Worm (Caenorhabditis elegans): ENCODE data around the gene Y32H12A.1.

The Y32H12A.1 gene

DNA sequence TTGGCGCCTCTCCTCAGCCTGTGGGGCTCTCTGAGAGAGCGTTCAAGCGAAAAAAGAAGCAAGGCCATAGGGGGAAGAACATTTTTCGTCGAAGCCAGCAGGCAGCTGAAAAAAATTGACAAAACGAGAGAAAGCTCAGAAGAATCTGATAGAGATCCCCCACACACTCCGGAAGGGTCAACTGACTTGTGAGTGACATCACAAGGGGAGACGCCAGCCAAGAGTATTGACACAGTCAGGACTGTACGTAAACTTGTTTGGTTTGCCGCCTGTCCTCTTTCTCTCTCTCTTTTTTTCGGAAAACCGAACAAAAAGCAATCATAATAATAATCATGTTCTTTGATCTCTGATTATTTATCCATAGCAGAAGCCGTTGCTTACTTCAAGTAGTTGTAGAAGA lies 10.9 kb downstream of the Y32H12A.1 start:
- TF ChIP-seq pes-1 (GFP tag; IDR thresholded peaks at IDR 0.05) = no peak
- peak; percentile 14 for TF ChIP-seq hmg-4 (GFP tag; optimal IDR thresholded peaks at IDR 0.05)
- TF ChIP-seq ceh-36 (tag; optimal IDR thresholded peaks at IDR 0.05) = no peak
- TF ChIP-seq sea-1 (GFP tag; conservative IDR thresholded peaks at IDR 0.05) = no peak

DNA sequence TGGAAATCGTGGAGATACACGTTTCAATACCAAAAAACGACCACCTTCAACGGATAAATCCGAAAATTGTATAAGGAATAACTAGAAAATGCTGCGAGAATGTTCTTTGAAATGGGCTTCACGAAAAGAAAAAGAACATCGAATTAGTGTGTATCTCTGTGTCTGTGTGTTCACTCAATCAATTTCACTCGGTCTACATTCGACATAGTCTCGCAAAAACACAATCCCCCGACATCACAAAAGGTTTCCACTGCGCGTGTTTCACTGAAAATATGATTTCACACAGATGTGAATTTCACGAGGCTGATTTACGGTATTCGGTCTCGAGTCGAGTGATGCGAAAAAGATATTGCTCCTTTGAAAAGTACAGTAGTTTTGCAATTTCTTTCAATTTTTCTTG lies 11.7 kb downstream of the Y32H12A.1 start:
- no peak for TF ChIP-seq tra-4 (tag; optimal IDR thresholded peaks at IDR 0.05)
- no peak for TF ChIP-seq hmg-4 (GFP tag; optimal IDR thresholded peaks at IDR 0.05)
- no peak for TF ChIP-seq F13C5.2 (tag; optimal IDR thresholded peaks at IDR 0.05)
- no peak for TF ChIP-seq scrt-1 (GFP tag; IDR thresholded peaks at IDR 0.05)
- TF ChIP-seq ceh-36 (tag; optimal IDR thresholded peaks at IDR 0.05) = no peak
- TF ChIP-seq ama-1 (optimal IDR thresholded peaks at IDR 0.05) = no peak
- TF ChIP-seq tbx-37 (GFP tag; conservative IDR thresholded peaks at IDR 0.05) = no peak
- no peak for TF ChIP-seq hmbx-1 (tag; optimal IDR thresholded peaks at IDR 0.05)

DNA sequence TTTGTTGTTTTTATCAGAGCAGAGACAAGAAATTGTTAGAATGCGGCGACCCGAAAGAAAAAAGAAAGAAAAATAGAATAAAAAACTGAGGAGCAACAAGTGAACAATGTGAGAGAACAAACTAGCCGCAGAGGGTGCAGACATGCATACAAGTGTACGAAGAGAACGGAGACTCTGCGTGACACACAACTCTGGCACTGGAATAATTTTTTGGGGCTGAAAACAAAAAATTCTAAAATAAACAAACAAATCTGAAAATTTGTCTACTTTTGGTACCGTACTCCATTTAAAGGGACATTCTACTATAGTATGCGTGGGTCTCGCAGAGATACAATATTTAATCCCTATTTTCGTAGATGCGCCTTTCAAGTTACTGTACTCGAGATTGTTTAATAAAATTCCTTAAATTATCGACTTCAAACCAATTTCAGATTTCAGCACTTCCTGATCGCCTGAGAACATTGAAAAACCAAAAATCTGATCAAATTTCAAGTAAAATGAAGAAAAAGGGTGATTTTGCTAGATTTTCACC lies 13.1 kb downstream of the Y32H12A.1 start:
- TF ChIP-seq tbx-11 (GFP tag; IDR thresholded peaks at IDR 0.05) (no peak), ceh-36 (tag; optimal IDR thresholded peaks at IDR 0.05) (no peak), hnd-1 (tag; optimal IDR thresholded peaks at IDR 0.05) (no peak), ama-1 (optimal IDR thresholded peaks at IDR 0.05) (no peak), scrt-1 (GFP tag; IDR thresholded peaks at IDR 0.05) (no peak), sea-1 (GFP tag; conservative IDR thresholded peaks at IDR 0.05) (no peak), ceh-13 (GFP tag; optimal IDR thresholded peaks at IDR 0.05) (no peak), aly-1 (tag; optimal IDR thresholded peaks at IDR 0.05) (no peak), tbx-37 (GFP tag; conservative IDR thresholded peaks at IDR 0.05) (no peak)

DNA sequence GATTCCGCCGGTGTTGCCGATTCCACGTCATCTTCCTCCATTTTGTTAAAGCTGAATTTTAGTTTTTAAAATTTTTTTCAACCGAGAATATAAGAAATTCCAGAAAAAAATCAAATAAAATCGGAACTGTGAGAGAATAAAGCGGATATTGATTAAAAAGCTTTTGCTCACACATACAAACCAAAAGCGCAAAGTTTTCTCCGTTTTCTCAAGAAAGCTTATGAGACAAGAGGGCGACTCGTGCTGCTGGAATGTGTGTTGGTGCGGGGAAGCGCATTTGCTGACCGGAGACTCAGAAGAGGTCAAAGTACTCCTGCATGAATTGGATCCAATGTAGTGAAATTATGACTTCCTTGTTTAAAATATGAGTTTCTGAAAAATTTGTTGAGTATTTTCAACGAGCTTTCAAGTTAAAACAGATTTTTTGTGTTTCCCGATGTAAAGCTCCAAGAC lies 17.9 kb downstream of the Y32H12A.1 start, which contains the start of gene paqr-2:
TSS of gene paqr-2 (minus strand) at position 51 of the 453 bp plus-strand sequence.
- TF ChIP-seq tra-4 (tag; optimal IDR thresholded peaks at IDR 0.05) (no peak), hmg-4 (GFP tag; optimal IDR thresholded peaks at IDR 0.05) (peak; percentile 18), hnd-1 (tag; optimal IDR thresholded peaks at IDR 0.05) (no peak), scrt-1 (GFP tag; IDR thresholded peaks at IDR 0.05) (no peak), sea-1 (GFP tag; conservative IDR thresholded peaks at IDR 0.05) (no peak)

DNA sequence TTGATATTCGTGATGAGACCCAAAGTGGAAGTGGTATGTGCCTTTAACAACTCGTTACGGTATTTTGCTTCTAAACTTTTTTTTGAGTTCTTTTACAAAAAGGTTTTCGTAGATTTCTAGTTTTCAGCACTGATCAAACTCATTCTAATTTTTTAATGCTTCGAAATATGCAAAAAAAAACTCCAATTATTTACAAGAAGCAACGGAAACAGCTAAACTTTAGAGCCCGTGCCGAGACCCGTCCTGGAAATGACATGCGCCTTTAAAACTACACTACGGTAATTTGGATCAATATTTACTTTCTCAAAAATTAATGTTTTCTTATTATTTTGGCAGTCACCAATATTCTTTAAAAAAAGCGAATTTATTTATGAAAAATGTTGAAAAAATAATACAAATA lies 18.5 kb downstream of the Y32H12A.1 start:
- TF ChIP-seq ceh-13 (GFP tag; optimal IDR thresholded peaks at IDR 0.05) (no peak), hmbx-1 (tag; optimal IDR thresholded peaks at IDR 0.05) (no peak), sea-1 (GFP tag; conservative IDR thresholded peaks at IDR 0.05) (no peak), scrt-1 (GFP tag; IDR thresholded peaks at IDR 0.05) (no peak), ets-7 (tag; optimal IDR thresholded peaks at IDR 0.05) (no peak), F13C5.2 (tag; optimal IDR thresholded peaks at IDR 0.05) (no peak), hmg-4 (GFP tag; optimal IDR thresholded peaks at IDR 0.05) (no peak), aly-1 (tag; optimal IDR thresholded peaks at IDR 0.05) (no peak), tra-4 (tag; optimal IDR thresholded peaks at IDR 0.05) (no peak), hnd-1 (tag; optimal IDR thresholded peaks at IDR 0.05) (no peak), tbx-11 (GFP tag; IDR thresholded peaks at IDR 0.05) (no peak), tbx-37 (GFP tag; conservative IDR thresholded peaks at IDR 0.05) (no peak), ceh-36 (tag; optimal IDR thresholded peaks at IDR 0.05) (no peak), ama-1 (optimal IDR thresholded peaks at IDR 0.05) (no peak), pes-1 (GFP tag; IDR thresholded peaks at IDR 0.05) (no peak), B0310.2 (tag; optimal IDR thresholded peaks at IDR 0.05) (no peak), flt-1 (GFP tag; IDR thresholded peaks at IDR 0.05) (no peak)

DNA sequence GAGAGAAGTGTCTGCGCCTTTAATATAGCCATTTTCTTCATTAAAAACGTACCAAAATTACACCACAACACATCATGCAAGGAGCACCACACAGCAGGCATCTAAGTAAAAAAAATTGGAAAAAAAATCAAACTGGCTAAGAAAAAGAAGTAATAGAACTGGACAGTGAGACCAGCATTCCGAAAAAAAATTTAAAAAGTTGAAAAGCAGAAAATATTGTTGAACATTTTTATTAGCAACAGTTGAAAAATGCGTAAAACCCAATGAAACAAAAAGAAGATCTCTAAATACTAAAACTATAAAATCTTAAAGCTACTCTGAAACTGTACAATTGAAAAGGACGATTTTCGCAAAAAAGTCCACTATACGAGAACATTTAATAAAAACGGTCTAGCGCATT lies 20.1 kb downstream of the Y32H12A.1 start, which contains the start of gene Y32H12A.6:
TSS of gene Y32H12A.6 (minus strand) at position 101 of the 400 bp plus-strand sequence.
- TF ChIP-seq tra-4 (tag; optimal IDR thresholded peaks at IDR 0.05) = no peak
- TF ChIP-seq hnd-1 (tag; optimal IDR thresholded peaks at IDR 0.05) = no peak

DNA sequence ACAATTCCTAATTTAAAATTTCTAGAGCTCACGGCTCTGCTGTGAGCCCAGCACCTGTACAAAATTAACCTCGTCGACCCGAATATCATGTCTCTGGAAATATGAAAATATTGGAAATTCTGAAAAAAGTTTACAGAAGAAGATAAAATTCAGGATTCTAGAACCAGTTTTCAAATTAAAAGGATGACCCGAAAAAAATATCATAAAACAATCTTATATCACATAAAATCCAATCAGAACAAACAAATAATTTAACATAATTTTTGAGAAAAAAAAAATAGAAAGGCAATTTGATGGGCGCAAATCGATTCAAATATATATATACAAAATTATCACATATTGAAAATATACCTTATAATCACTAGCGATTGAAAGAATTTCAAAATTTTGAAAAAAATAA lies 23.3 kb downstream of the Y32H12A.1 start, which contains the start of gene Y32H12A.7:
TSS of gene Y32H12A.7 (minus strand) at position 101 of the 400 bp plus-strand sequence.
- TF ChIP-seq tbx-37 (GFP tag; conservative IDR thresholded peaks at IDR 0.05) = no peak
- no peak for TF ChIP-seq F13C5.2 (tag; optimal IDR thresholded peaks at IDR 0.05)
- no peak for TF ChIP-seq B0310.2 (tag; optimal IDR thresholded peaks at IDR 0.05)
- no peak for TF ChIP-seq hmbx-1 (tag; optimal IDR thresholded peaks at IDR 0.05)
- no peak for TF ChIP-seq flt-1 (GFP tag; IDR thresholded peaks at IDR 0.05)
- no peak for TF ChIP-seq ceh-13 (GFP tag; optimal IDR thresholded peaks at IDR 0.05)
- TF ChIP-seq ama-1 (optimal IDR thresholded peaks at IDR 0.05) = no peak
- TF ChIP-seq sea-1 (GFP tag; conservative IDR thresholded peaks at IDR 0.05) = no peak
- no peak for TF ChIP-seq ceh-36 (tag; optimal IDR thresholded peaks at IDR 0.05)
- TF ChIP-seq ets-7 (tag; optimal IDR thresholded peaks at IDR 0.05) = no peak
- TF ChIP-seq scrt-1 (GFP tag; IDR thresholded peaks at IDR 0.05) = no peak
- no peak for TF ChIP-seq tra-4 (tag; optimal IDR thresholded peaks at IDR 0.05)
- TF ChIP-seq hnd-1 (tag; optimal IDR thresholded peaks at IDR 0.05) = no peak

DNA sequence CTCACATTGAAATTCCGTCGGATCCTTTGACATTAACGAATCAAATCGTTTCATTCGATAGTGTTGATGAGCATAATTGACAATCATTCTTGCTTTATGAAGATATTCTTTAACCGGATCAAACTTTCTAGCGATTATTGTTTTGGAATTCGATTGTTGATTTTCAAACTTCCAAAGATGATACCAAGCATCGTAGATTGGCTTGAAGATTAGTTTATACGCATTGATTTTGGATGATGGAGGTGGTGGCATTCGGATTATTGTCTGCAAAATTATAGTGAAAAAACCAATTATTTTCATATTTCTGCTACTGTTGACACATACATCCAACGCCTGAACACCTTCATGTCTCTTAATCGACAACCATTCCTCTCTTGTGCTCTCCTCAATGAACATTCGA lies 26.1 kb downstream of the Y32H12A.1 start:
- no peak for TF ChIP-seq tra-4 (tag; optimal IDR thresholded peaks at IDR 0.05)
- TF ChIP-seq ets-7 (tag; optimal IDR thresholded peaks at IDR 0.05) = no peak
- TF ChIP-seq flt-1 (GFP tag; IDR thresholded peaks at IDR 0.05) = no peak
- TF ChIP-seq F13C5.2 (tag; optimal IDR thresholded peaks at IDR 0.05) = no peak
- no peak for TF ChIP-seq sea-1 (GFP tag; conservative IDR thresholded peaks at IDR 0.05)
- no peak for TF ChIP-seq tbx-37 (GFP tag; conservative IDR thresholded peaks at IDR 0.05)
- no peak for TF ChIP-seq hmg-4 (GFP tag; optimal IDR thresholded peaks at IDR 0.05)
- TF ChIP-seq scrt-1 (GFP tag; IDR thresholded peaks at IDR 0.05) = no peak
- no peak for TF ChIP-seq hnd-1 (tag; optimal IDR thresholded peaks at IDR 0.05)
- TF ChIP-seq hmbx-1 (tag; optimal IDR thresholded peaks at IDR 0.05) = no peak
- TF ChIP-seq tbx-11 (GFP tag; IDR thresholded peaks at IDR 0.05) = no peak
- TF ChIP-seq ceh-13 (GFP tag; optimal IDR thresholded peaks at IDR 0.05) = no peak
- TF ChIP-seq aly-1 (tag; optimal IDR thresholded peaks at IDR 0.05) = no peak
- no peak for TF ChIP-seq pes-1 (GFP tag; IDR thresholded peaks at IDR 0.05)
- no peak for TF ChIP-seq ama-1 (optimal IDR thresholded peaks at IDR 0.05)
- no peak for TF ChIP-seq B0310.2 (tag; optimal IDR thresholded peaks at IDR 0.05)
- no peak for TF ChIP-seq ceh-36 (tag; optimal IDR thresholded peaks at IDR 0.05)

Measured in whole organism, early embryonic.